Worm (Caenorhabditis elegans): ENCODE measurements around the gene ZK896.5.

DNA sequence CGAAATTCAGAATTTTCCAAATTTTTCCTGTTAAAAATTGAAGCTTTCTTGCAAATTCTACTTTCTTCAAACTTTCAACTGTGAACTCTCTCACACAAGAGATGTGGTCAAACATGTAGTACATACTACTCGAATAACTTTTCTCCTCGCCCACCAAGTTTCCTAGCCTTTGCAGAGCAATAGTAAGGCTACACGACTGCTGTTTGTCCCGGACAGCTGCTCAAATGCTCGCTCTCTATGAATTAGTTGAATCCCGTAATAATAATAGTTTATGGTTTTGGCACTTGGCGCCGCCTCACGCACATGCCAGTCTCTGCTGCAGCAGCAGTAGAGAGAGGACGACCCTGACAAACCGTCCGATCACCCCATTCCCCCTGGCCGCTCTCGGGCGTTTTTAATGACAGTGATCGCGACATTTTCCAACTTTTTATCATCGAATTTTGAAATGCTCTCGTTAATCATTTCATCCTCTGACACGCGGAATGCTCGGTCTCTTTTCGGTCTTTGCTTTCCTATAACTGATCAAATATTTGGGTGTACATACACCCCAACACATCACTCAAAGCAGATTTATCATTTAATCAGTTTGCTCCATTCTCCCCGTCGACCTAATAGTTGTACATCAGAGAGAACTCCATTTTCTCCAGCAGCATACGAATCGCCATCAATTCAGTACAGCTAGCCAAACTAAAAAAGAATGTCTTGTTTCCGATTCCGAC lies 45.6 kb downstream of the ZK896.5 start:
- no peak for TF ChIP-seq lin-13 (tag; optimal IDR thresholded peaks at IDR 0.05)
- no peak for TF ChIP-seq ces-1 (GFP tag; optimal IDR thresholded peaks at IDR 0.05)
- TF ChIP-seq unc-62 (GFP tag; optimal IDR thresholded peaks at IDR 0.05) = no peak
- no peak for TF ChIP-seq lsy-2 (tag; optimal IDR thresholded peaks at IDR 0.05)
- no peak for TF ChIP-seq elt-3 (tag; optimal IDR thresholded peaks at IDR 0.05)
- no peak for TF ChIP-seq bed-3 (GFP tag; optimal IDR thresholded peaks at IDR 0.05)
- TF ChIP-seq nhr-28 (tag; optimal IDR thresholded peaks at IDR 0.05) = no peak
- no peak for TF ChIP-seq nhr-237 (tag; optimal IDR thresholded peaks at IDR 0.05)

All from whole organism, mixed stage, embryonic.